Worm (Caenorhabditis elegans): ENCODE results near the gene lex-1.

Gene lex-1

ce11 chrIV:12052461-12052860 lies 26.8 kb upstream of the lex-1 start:
- no peak for TF ChIP-seq unc-62 (GFP tag; optimal IDR thresholded peaks at IDR 0.05)

- TF ChIP-seq unc-62 (GFP tag; optimal IDR thresholded peaks at IDR 0.05), result no peak
These were observed 22.7 kb upstream of the lex-1 start, which contains the start of gene K08E4.2 for ce11 chrIV:12056603-12057002. TSS of gene K08E4.2 (minus strand) at chrIV:12056656.

- no peak for TF ChIP-seq unc-62 (GFP tag; optimal IDR thresholded peaks at IDR 0.05)
These were observed 21.8 kb upstream of the lex-1 start, which contains the start of gene K08E4.3 for ce11 chrIV:12057508-12057907. TSS of gene K08E4.3 (plus strand) at chrIV:12057742.

ce11 chrIV:12061229-12061628 lies 18.0 kb upstream of the lex-1 start, which contains the start of gene K08E4.8:
TSS of gene K08E4.8 (minus strand) at chrIV:12061329.
- no peak for TF ChIP-seq unc-62 (GFP tag; optimal IDR thresholded peaks at IDR 0.05)

- no peak for TF ChIP-seq unc-62 (GFP tag; optimal IDR thresholded peaks at IDR 0.05)
These were observed 10.7 kb upstream of the lex-1 start, which contains the start of gene bath-37 for ce11 chrIV:12068590-12068989. TSS of gene bath-37 (plus strand) at chrIV:12068890.

- TF ChIP-seq unc-62 (GFP tag; optimal IDR thresholded peaks at IDR 0.05), result no peak
These were observed 3.8 kb upstream of the lex-1 start, which contains the start of gene K08E4.7 for ce11 chrIV:12075497-12075896. TSS of gene K08E4.7 (plus strand) at chrIV:12075797.

ce11 chrIV:12078112-12078812 lies 1.0 kb upstream of the lex-1 start, which contains the start of gene tmed-1:
TSS of gene tmed-1 (minus strand) at chrIV:12078162.
- no peak for TF ChIP-seq unc-62 (GFP tag; optimal IDR thresholded peaks at IDR 0.05)

ce11 chrIV:12080807-12081206 lies 1.5 kb downstream of the lex-1 start:
- TF ChIP-seq unc-62 (GFP tag; optimal IDR thresholded peaks at IDR 0.05), result no peak

ce11 chrIV:12084178-12084577 lies 4.9 kb downstream of the lex-1 start, which contains the start of gene repo-1:
TSS of gene repo-1 (plus strand) at chrIV:12084478.
- no peak for TF ChIP-seq unc-62 (GFP tag; optimal IDR thresholded peaks at IDR 0.05)

- TF ChIP-seq unc-62 (GFP tag; optimal IDR thresholded peaks at IDR 0.05), result no peak
These were observed 5.3 kb downstream of the lex-1 start for ce11 chrIV:12084587-12084986.

ce11 chrIV:12085120-12085519 lies 5.8 kb downstream of the lex-1 start, which contains the start of gene rbm-34:
TSS of gene rbm-34 (plus strand) at chrIV:12085420.
- no peak for TF ChIP-seq unc-62 (GFP tag; optimal IDR thresholded peaks at IDR 0.05)

ce11 chrIV:12086498-12086897 lies 7.2 kb downstream of the lex-1 start:
- TF ChIP-seq unc-62 (GFP tag; optimal IDR thresholded peaks at IDR 0.05), result no peak

- no peak for TF ChIP-seq unc-62 (GFP tag; optimal IDR thresholded peaks at IDR 0.05)
These were observed 9.6 kb downstream of the lex-1 start for ce11 chrIV:12088898-12089297.

- TF ChIP-seq unc-62 (GFP tag; optimal IDR thresholded peaks at IDR 0.05), result no peak
These were observed 10.3 kb downstream of the lex-1 start, which contains the start of gene F11A10.6 for ce11 chrIV:12089551-12089950. TSS of gene F11A10.6 (minus strand) at chrIV:12089651.

- no peak for TF ChIP-seq unc-62 (GFP tag; optimal IDR thresholded peaks at IDR 0.05)
These were observed 12.8 kb downstream of the lex-1 start, which contains the start of gene mig-32 for ce11 chrIV:12092113-12092512. TSS of gene mig-32 (minus strand) at chrIV:12092213.

- no peak for TF ChIP-seq unc-62 (GFP tag; optimal IDR thresholded peaks at IDR 0.05)
These were observed 14.1 kb downstream of the lex-1 start, which contains the start of gene cpsf-4 for ce11 chrIV:12093384-12093783. TSS of gene cpsf-4 (minus strand) at chrIV:12093445.

- no peak for TF ChIP-seq unc-62 (GFP tag; optimal IDR thresholded peaks at IDR 0.05)
These were observed 14.5 kb downstream of the lex-1 start, which contains the start of gene F11A10.5 for ce11 chrIV:12093819-12094218. TSS of gene F11A10.5 (plus strand) at chrIV:12094119.
